Worm (Caenorhabditis elegans): Measurements from ENCODE around the gene C27D6.1.

DNA sequence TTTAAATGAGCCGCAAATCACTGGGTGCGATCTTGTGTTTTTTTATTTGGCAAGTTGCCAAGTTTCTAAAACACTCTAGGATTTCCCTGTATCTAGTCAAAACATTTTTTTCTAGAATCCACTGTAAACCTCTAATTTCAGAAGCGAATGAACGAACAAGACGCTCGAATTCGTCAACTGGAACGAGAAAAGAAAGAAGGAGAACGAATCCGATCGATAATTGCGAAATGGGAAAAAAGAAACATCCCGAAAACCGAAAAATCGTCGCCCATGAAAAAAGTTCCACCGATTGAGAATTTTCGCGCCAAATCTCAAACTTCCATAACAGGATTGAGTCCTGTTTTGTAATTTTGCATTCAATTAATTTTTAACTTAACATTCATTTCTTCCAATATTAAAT, 4.4 kb downstream of the C27D6.1 start:
- no peak for TF ChIP-seq pes-1 (GFP tag; IDR thresholded peaks at IDR 0.05)
- TF ChIP-seq sea-1 (GFP tag; conservative IDR thresholded peaks at IDR 0.05) = no peak
- no peak for TF ChIP-seq hmg-4 (GFP tag; optimal IDR thresholded peaks at IDR 0.05)
- TF ChIP-seq aly-1 (tag; optimal IDR thresholded peaks at IDR 0.05) = no peak
- no peak for TF ChIP-seq ets-7 (tag; optimal IDR thresholded peaks at IDR 0.05)
- TF ChIP-seq tbx-37 (GFP tag; conservative IDR thresholded peaks at IDR 0.05) = no peak
